Worm (Caenorhabditis elegans) whole organism, L1 larva: Measurements from ENCODE around the gene T24D5.2.

ENCODE experiments used
- egl-27 ChIP-seq, 2 experiments: fragments of 150-350 bp in 1 of 2; sonication (generic microtip); optimal IDR thresholded peaks; 3 replicates each; lab custom pipeline; 2017 to 2018; ENCODE audit warnings: missing biosample characterization in 2 of 2, missing genetic modification characterization in 2 of 2, missing genetic modification reagents in 2 of 2
- skn-1 ChIP-seq: fragments of 150-350 bp; optimal IDR thresholded peaks from 2 replicates; lab custom pipeline; 2014; ENCODE audit warnings: missing biosample characterization, missing genetic modification characterization
- swsn-7 ChIP-seq: sonication (generic microtip); optimal IDR thresholded peaks from 2 replicates; lab custom pipeline; 2016; ENCODE audit warnings: missing genetic modification characterization, missing compliant biosample characterization
- unc-62 ChIP-seq: fragments of 150-350 bp; optimal IDR thresholded peaks from 2 replicates; lab custom pipeline; 2014; ENCODE audit warnings: missing biosample characterization, missing genetic modification reagents, missing genetic modification characterization

DNA sequence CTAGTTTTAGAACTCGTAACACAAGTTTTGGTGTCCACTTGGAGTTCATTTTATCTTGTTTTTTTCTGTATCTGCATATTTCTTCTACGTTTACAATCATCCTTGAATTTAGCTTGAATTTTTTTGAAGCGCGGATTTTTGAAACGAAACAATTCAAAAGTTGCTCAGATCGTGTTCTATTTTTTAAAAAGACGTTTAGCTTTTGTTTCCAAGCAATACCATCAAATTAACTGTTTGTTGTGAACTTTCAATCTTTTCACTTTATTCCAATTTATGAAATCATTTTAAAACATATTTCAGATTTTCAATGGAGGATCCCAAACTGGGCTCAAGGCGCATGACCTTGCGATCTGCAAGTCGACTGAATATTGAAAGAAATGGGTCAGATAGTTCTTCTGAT lies 32.9 kb upstream of the T24D5.2 start, which contains the start of gene R09A8.2:
- TF ChIP-seq egl-27 (tag; optimal IDR thresholded peaks at IDR 0.05; lab: Kevin White, UChicago) (no peak), unc-62 (no peak), skn-1 (tag; lab: Kevin White, UChicago) (no peak), swsn-7 (tag; lab: Kevin White, UChicago) (no peak)
